Worm (Caenorhabditis elegans) whole organism, mixed stage, embryonic: Measurements from ENCODE around the gene sri-48.

Experiments used
- bed-3 ChIP-seq: fragments of 200-800 bp; sonication (Bioruptor generic); optimal IDR thresholded peaks from 3 replicates; lab custom pipeline; 2018; ENCODE audit warnings: mild to moderate bottlenecking, missing genetic modification characterization, moderate library complexity, missing compliant biosample characterization
- blmp-1 ChIP-seq: fragments of 150-350 bp; optimal IDR thresholded peaks from 2 replicates; lab custom pipeline; 2014; ENCODE audit warnings: missing biosample characterization, missing genetic modification characterization
- ceh-39 ChIP-seq: fragments of 150-350 bp; optimal IDR thresholded peaks from 2 replicates; lab custom pipeline; 2014; ENCODE audit warnings: missing biosample characterization, missing genetic modification characterization
- ceh-83 ChIP-seq: fragments of 200-800 bp; sonication (Bioruptor generic); optimal IDR thresholded peaks from 2 replicates; lab custom pipeline; 2018; ENCODE audit warnings: mild to moderate bottlenecking, missing genetic modification characterization, missing compliant biosample characterization
- ces-1 ChIP-seq: fragments of 150-350 bp; optimal IDR thresholded peaks from 2 replicates; lab custom pipeline; 2014; ENCODE audit warnings: missing biosample characterization, missing genetic modification reagents, missing genetic modification characterization
- cnd-1 ChIP-seq: fragments of 200-800 bp; sonication (Bioruptor generic); optimal IDR thresholded peaks from 2 replicates; lab custom pipeline; 2018; ENCODE audit warnings: mild to moderate bottlenecking, missing genetic modification characterization, missing compliant biosample characterization
- elt-1 ChIP-seq: sonication (generic microtip); optimal IDR thresholded peaks from 2 replicates; lab custom pipeline; 2017; ENCODE audit warnings: missing genetic modification characterization, mild to moderate bottlenecking, missing compliant biosample characterization, antibody characterized with exemption, moderate library complexity, borderline replicate concordance; ENCODE audit not compliant: insufficient read depth
- elt-3 ChIP-seq: fragments of 150-350 bp; optimal IDR thresholded peaks from 2 replicates; lab custom pipeline; 2014; ENCODE audit warnings: missing biosample characterization, missing genetic modification characterization
- flh-1 ChIP-seq: fragments of 200-800 bp; sonication (Bioruptor generic); optimal IDR thresholded peaks from 2 replicates; lab custom pipeline; 2018; ENCODE audit warnings: mild to moderate bottlenecking, missing genetic modification characterization, moderate library complexity, missing compliant biosample characterization
- ham-2 ChIP-seq: fragments of 200-800 bp; sonication (Bioruptor generic); optimal IDR thresholded peaks from 2 replicates; lab custom pipeline; 2018; ENCODE audit warnings: mild to moderate bottlenecking, missing genetic modification characterization, missing compliant biosample characterization
- hlh-1 ChIP-seq: fragments of 150-350 bp; optimal IDR thresholded peaks from 2 replicates; lab custom pipeline; 2014; ENCODE audit warnings: missing biosample characterization, missing genetic modification reagents, missing genetic modification characterization
- lin-13 ChIP-seq: fragments of 150-350 bp; optimal IDR thresholded peaks from 2 replicates; lab custom pipeline; 2014; ENCODE audit warnings: missing biosample characterization, missing genetic modification characterization
- lsy-2 ChIP-seq: fragments of 150-350 bp; optimal IDR thresholded peaks from 2 replicates; lab custom pipeline; 2014; ENCODE audit warnings: missing biosample characterization, missing genetic modification characterization
- mab-5 ChIP-seq: fragments of 150-350 bp; optimal IDR thresholded peaks from 2 replicates; lab custom pipeline; 2014; ENCODE audit warnings: missing biosample characterization, missing genetic modification characterization
- mep-1 ChIP-seq: fragments of 150-350 bp; optimal IDR thresholded peaks from 2 replicates; lab custom pipeline; 2017; ENCODE audit warnings: missing biosample characterization, missing genetic modification reagents, missing genetic modification characterization, inconsistent platforms
- mls-2 ChIP-seq: sonication (generic microtip); optimal IDR thresholded peaks from 2 replicates; lab custom pipeline; 2016; ENCODE audit warnings: mild to moderate bottlenecking, missing genetic modification characterization, moderate library complexity, missing compliant biosample characterization
- nhr-12 ChIP-seq: fragments of 150-350 bp; optimal IDR thresholded peaks from 2 replicates; lab custom pipeline; 2014; ENCODE audit warnings: missing biosample characterization, missing genetic modification characterization
- nhr-2 ChIP-seq: fragments of 150-350 bp; optimal IDR thresholded peaks from 2 replicates; lab custom pipeline; 2014; ENCODE audit warnings: missing biosample characterization, missing genetic modification characterization
- nhr-237 ChIP-seq: fragments of 150-350 bp; optimal IDR thresholded peaks from 2 replicates; lab custom pipeline; 2014; ENCODE audit warnings: missing biosample characterization, missing genetic modification characterization
- nhr-28 ChIP-seq: fragments of 150-350 bp; optimal IDR thresholded peaks from 2 replicates; lab custom pipeline; 2014; ENCODE audit warnings: missing biosample characterization, missing genetic modification characterization
- nhr-76 ChIP-seq: sonication (generic microtip); optimal IDR thresholded peaks from 2 replicates; lab custom pipeline; 2017; ENCODE audit warnings: missing biosample characterization, missing genetic modification characterization
- pha-4 ChIP-seq: fragments of 150-350 bp; optimal IDR thresholded peaks from 2 replicates; lab custom pipeline; 2018; ENCODE audit warnings: missing biosample characterization, missing genetic modification reagents, missing genetic modification characterization
- sem-2 ChIP-seq: fragments of 200-800 bp; sonication (Bioruptor generic); optimal IDR thresholded peaks from 2 replicates; lab custom pipeline; 2018; ENCODE audit warnings: mild to moderate bottlenecking, missing genetic modification characterization, missing compliant biosample characterization
- snpc-4 ChIP-seq: fragments of 150-350 bp; optimal IDR thresholded peaks from 2 replicates; lab custom pipeline; 2014; ENCODE audit warnings: missing biosample characterization, missing genetic modification characterization
- sptf-1 ChIP-seq: sonication (generic microtip); optimal IDR thresholded peaks from 2 replicates; lab custom pipeline; 2017; ENCODE audit warnings: mild to moderate bottlenecking, missing genetic modification characterization, moderate library complexity, missing compliant biosample characterization
- tbx-8 ChIP-seq: fragments of 200-800 bp; sonication (Bioruptor generic); optimal IDR thresholded peaks from 2 replicates; lab custom pipeline; 2018; ENCODE audit warnings: mild to moderate bottlenecking, missing genetic modification characterization, moderate library complexity, missing compliant biosample characterization
- unc-120 ChIP-seq: sonication (generic microtip); optimal IDR thresholded peaks from 2 replicates; lab custom pipeline; 2017; ENCODE audit warnings: missing genetic modification characterization, missing compliant biosample characterization; ENCODE audit not compliant: poor library complexity, severe bottlenecking
- unc-39 ChIP-seq: fragments of 150-350 bp; optimal IDR thresholded peaks from 2 replicates; lab custom pipeline; 2014; ENCODE audit warnings: missing biosample characterization, missing genetic modification characterization
- unc-62 ChIP-seq: fragments of 150-350 bp; optimal IDR thresholded peaks from 2 replicates; lab custom pipeline; 2014; ENCODE audit warnings: missing biosample characterization, missing genetic modification reagents, missing genetic modification characterization
- zip-8 ChIP-seq: fragments of 150-350 bp; optimal IDR thresholded peaks from 2 replicates; lab custom pipeline; 2014; ENCODE audit warnings: missing biosample characterization, missing genetic modification characterization
- ztf-11 ChIP-seq: fragments of 150-350 bp; optimal IDR thresholded peaks from 2 replicates; lab custom pipeline; 2014; ENCODE audit warnings: missing biosample characterization, missing genetic modification characterization

sri-48 gene

ce11 chrII:3230422-3230821 lies 29.3 kb upstream of the sri-48 start, which contains the start of gene srh-297:
TSS of gene srh-297 (minus strand) at chrII:3230522.
- TF ChIP-seq tbx-8 (GFP tag; lab: Kevin White, UChicago) (no peak), snpc-4 (no peak), elt-3 (tag; lab: Kevin White, UChicago) (no peak), mep-1 (no peak), bed-3 (GFP tag; lab: Kevin White, UChicago) (no peak), flh-1 (no peak), lsy-2 (no peak), ces-1 (no peak), elt-1 (tag; lab: Kevin White, UChicago) (no peak)

- TF ChIP-seq tbx-8 (GFP tag; lab: Kevin White, UChicago) (no peak), hlh-1 (tag; lab: Kevin White, UChicago) (no peak), bed-3 (GFP tag; lab: Kevin White, UChicago) (no peak), zip-8 (no peak), nhr-237 (no peak), unc-62 (GFP tag; lab: Kevin White, UChicago) (no peak), ham-2 (GFP tag; lab: Kevin White, UChicago) (no peak), pha-4 (tag; lab: Kevin White, UChicago) (no peak), sptf-1 (tag; lab: Kevin White, UChicago) (no peak), nhr-12 (tag; lab: Kevin White, UChicago) (no peak), mls-2 (tag; lab: Kevin White, UChicago) (no peak), lin-13 (tag; lab: Kevin White, UChicago) (no peak), blmp-1 (tag; lab: Kevin White, UChicago) (no peak), ceh-83 (GFP tag; lab: Kevin White, UChicago) (no peak), nhr-2 (tag; lab: Kevin White, UChicago) (no peak)
These were observed 24.6 kb upstream of the sri-48 start, which contains the start of gene ZC239.17 for ce11 chrII:3225780-3226179. TSS of gene ZC239.17 (minus strand) at chrII:3225880.

- TF ChIP-seq mab-5 (tag; lab: Kevin White, UChicago) = no peak
- TF ChIP-seq unc-120 (tag; lab: Kevin White, UChicago) = no peak
- no peak for TF ChIP-seq nhr-12 (tag; lab: Kevin White, UChicago)
- TF ChIP-seq ceh-39 (tag; lab: Kevin White, UChicago) = no peak
- no peak for TF ChIP-seq ces-1
- no peak for TF ChIP-seq nhr-76
- no peak for TF ChIP-seq elt-1 (tag; lab: Kevin White, UChicago)
- TF ChIP-seq sptf-1 (tag; lab: Kevin White, UChicago) = no peak
- no peak for TF ChIP-seq cnd-1 (tag; lab: Kevin White, UChicago)
- no peak for TF ChIP-seq lin-13 (tag; lab: Kevin White, UChicago)
- no peak for TF ChIP-seq blmp-1 (tag; lab: Kevin White, UChicago)
These were observed 24.1 kb upstream of the sri-48 start, which contains the start of gene ZC239.16 for ce11 chrII:3225200-3225599. TSS of gene ZC239.16 (minus strand) at chrII:3225319.

- no peak for TF ChIP-seq unc-120 (tag; lab: Kevin White, UChicago)
- no peak for TF ChIP-seq ztf-11 (tag; lab: Kevin White, UChicago)
These were observed 23.5 kb upstream of the sri-48 start, which contains the start of gene ZC239.15 for ce11 chrII:3224631-3225030. TSS of gene ZC239.15 (minus strand) at chrII:3224731.

ce11 chrII:3222686-3223085 lies 21.5 kb upstream of the sri-48 start, which contains the start of gene ZC239.13:
TSS of gene ZC239.13 (minus strand) at chrII:3222839.
- TF ChIP-seq cnd-1 (tag; lab: Kevin White, UChicago) = no peak
- TF ChIP-seq flh-1 = no peak
- no peak for TF ChIP-seq lin-13 (tag; lab: Kevin White, UChicago)
- TF ChIP-seq zip-8 = no peak
- no peak for TF ChIP-seq unc-39 (tag; lab: Kevin White, UChicago)
- no peak for TF ChIP-seq tbx-8 (GFP tag; lab: Kevin White, UChicago)
- no peak for TF ChIP-seq bed-3 (GFP tag; lab: Kevin White, UChicago)
- TF ChIP-seq ceh-39 (tag; lab: Kevin White, UChicago) = no peak
- TF ChIP-seq ham-2 (GFP tag; lab: Kevin White, UChicago) = no peak
- TF ChIP-seq nhr-28 (tag; lab: Kevin White, UChicago) = no peak
- TF ChIP-seq mab-5 (tag; lab: Kevin White, UChicago) = no peak
- no peak for TF ChIP-seq nhr-237
- TF ChIP-seq elt-1 (tag; lab: Kevin White, UChicago) = no peak
- TF ChIP-seq sem-2 (GFP tag; lab: Kevin White, UChicago) = no peak
- no peak for TF ChIP-seq pha-4 (tag; lab: Kevin White, UChicago)
- no peak for TF ChIP-seq nhr-76
- no peak for TF ChIP-seq lsy-2
- TF ChIP-seq nhr-12 (tag; lab: Kevin White, UChicago) = no peak
- TF ChIP-seq, all 35 proteins: peak for 0
